Fruit fly (Drosophila melanogaster): ENCODE measurements around the gene CG7236.

Gene CG7236

dm6 chr2L:5723859-5724475, 17.8 kb downstream of the CG7236 start:
- TF ChIP-seq Clk (GFP tag; optimal IDR thresholded peaks at IDR 0.05), result no peak
- TF ChIP-seq ovo (GFP tag; optimal IDR thresholded peaks at IDR 0.05), result no peak

dm6 chr2L:5724521-5725023, 18.4 kb downstream of the CG7236 start, which contains the start of gene CG11030:
CG11030 (plus strand) TSS chr2L:5724656.
- TF ChIP-seq cic (GFP tag; optimal IDR thresholded peaks at IDR 0.05) (peak; percentile 44), Mnt (GFP tag; optimal IDR thresholded peaks at IDR 0.05) (peak; percentile 94), Crg-1 (GFP tag; optimal IDR thresholded peaks at IDR 0.05) (peak; percentile 42), ovo (GFP tag; optimal IDR thresholded peaks at IDR 0.05) (peak; percentile 24), CG1620 (GFP tag; optimal IDR thresholded peaks at IDR 0.05) (peak; percentile 20), bab1 (GFP tag; optimal IDR thresholded peaks at IDR 0.05) (peak; percentile 28), CG7045 (GFP tag; optimal IDR thresholded peaks at IDR 0.05) (no peak), CG33017 (tag; optimal IDR thresholded peaks at IDR 0.05) (no peak), kay (GFP tag; ENCODE audit: borderline replicate concordance) (no peak), tj (GFP tag; optimal IDR thresholded peaks at IDR 0.05) (peak; percentile 82), CG12768 (GFP tag; optimal IDR thresholded peaks at IDR 0.05) (no peak), CG11617 (GFP tag; optimal IDR thresholded peaks at IDR 0.05) (no peak)

dm6 chr2L:5726049-5726448, 19.9 kb downstream of the CG7236 start:
- TF ChIP-seq Crg-1 (GFP tag; optimal IDR thresholded peaks at IDR 0.05) (no peak), CG7101 (tag; optimal IDR thresholded peaks at IDR 0.05) (no peak), CG7045 (GFP tag; optimal IDR thresholded peaks at IDR 0.05) (no peak), Mnt (GFP tag; optimal IDR thresholded peaks at IDR 0.05) (no peak), bab1 (GFP tag; optimal IDR thresholded peaks at IDR 0.05) (no peak), toe (GFP tag; optimal IDR thresholded peaks at IDR 0.05) (no peak), kay (GFP tag; ENCODE audit: borderline replicate concordance) (no peak), cnc (optimal IDR thresholded peaks at IDR 0.05) (no peak), CG33017 (tag; optimal IDR thresholded peaks at IDR 0.05) (no peak), CG11617 (GFP tag; optimal IDR thresholded peaks at IDR 0.05) (no peak), Clk (GFP tag; optimal IDR thresholded peaks at IDR 0.05) (no peak), CG1620 (GFP tag; optimal IDR thresholded peaks at IDR 0.05) (no peak)

dm6 chr2L:5728711-5729110, 22.5 kb downstream of the CG7236 start, which contains the start of gene CG14006:
CG14006 (minus strand) TSS chr2L:5728811.
- TF ChIP-seq Mnt (GFP tag; optimal IDR thresholded peaks at IDR 0.05), result no peak
- TF ChIP-seq CG33017 (tag; optimal IDR thresholded peaks at IDR 0.05), result no peak
- no peak for TF ChIP-seq Crg-1 (GFP tag; optimal IDR thresholded peaks at IDR 0.05)
- TF ChIP-seq ovo (GFP tag; optimal IDR thresholded peaks at IDR 0.05), result no peak
- no peak for TF ChIP-seq CG7045 (GFP tag; optimal IDR thresholded peaks at IDR 0.05)
- no peak for TF ChIP-seq cnc (optimal IDR thresholded peaks at IDR 0.05)
- TF ChIP-seq tj (GFP tag; optimal IDR thresholded peaks at IDR 0.05), result no peak
- no peak for TF ChIP-seq bab1 (GFP tag; optimal IDR thresholded peaks at IDR 0.05)
- TF ChIP-seq Hr96 (GFP tag; optimal IDR thresholded peaks at IDR 0.05), result no peak
- no peak for TF ChIP-seq kay (GFP tag; ENCODE audit: borderline replicate concordance)
- no peak for TF ChIP-seq CG1620 (GFP tag; optimal IDR thresholded peaks at IDR 0.05)
- TF ChIP-seq CG5204 (GFP tag; optimal IDR thresholded peaks at IDR 0.05), result no peak
- TF ChIP-seq Clk (GFP tag; optimal IDR thresholded peaks at IDR 0.05), result no peak
- TF ChIP-seq cic (GFP tag; optimal IDR thresholded peaks at IDR 0.05), result no peak
- TF ChIP-seq CG11617 (GFP tag; optimal IDR thresholded peaks at IDR 0.05), result no peak
- TF ChIP-seq toe (GFP tag; optimal IDR thresholded peaks at IDR 0.05), result no peak
- TF ChIP-seq CG7101 (tag; optimal IDR thresholded peaks at IDR 0.05), result no peak

dm6 chr2L:5730432-5730831, 24.3 kb downstream of the CG7236 start:
- TF ChIP-seq CG5204 (GFP tag; optimal IDR thresholded peaks at IDR 0.05) (no peak), Mnt (GFP tag; optimal IDR thresholded peaks at IDR 0.05) (no peak), tj (GFP tag; optimal IDR thresholded peaks at IDR 0.05) (no peak), CG7101 (tag; optimal IDR thresholded peaks at IDR 0.05) (no peak), CG11617 (GFP tag; optimal IDR thresholded peaks at IDR 0.05) (no peak), CG33017 (tag; optimal IDR thresholded peaks at IDR 0.05) (no peak), CG1620 (GFP tag; optimal IDR thresholded peaks at IDR 0.05) (no peak), cic (GFP tag; optimal IDR thresholded peaks at IDR 0.05) (no peak), kay (GFP tag; ENCODE audit: borderline replicate concordance) (no peak), toe (GFP tag; optimal IDR thresholded peaks at IDR 0.05) (no peak), CG12768 (GFP tag; optimal IDR thresholded peaks at IDR 0.05) (no peak), Crg-1 (GFP tag; optimal IDR thresholded peaks at IDR 0.05) (no peak), cnc (optimal IDR thresholded peaks at IDR 0.05) (no peak), pad (GFP tag; optimal IDR thresholded peaks at IDR 0.05) (no peak), CG14711 (tag; optimal IDR thresholded peaks at IDR 0.05) (no peak), bab1 (GFP tag; optimal IDR thresholded peaks at IDR 0.05) (no peak), ovo (GFP tag; optimal IDR thresholded peaks at IDR 0.05) (no peak), CG7045 (GFP tag; optimal IDR thresholded peaks at IDR 0.05) (no peak), Clk (GFP tag; optimal IDR thresholded peaks at IDR 0.05) (no peak), Hr96 (GFP tag; optimal IDR thresholded peaks at IDR 0.05) (no peak)

- peak; percentile 10 for TF ChIP-seq tj (GFP tag; optimal IDR thresholded peaks at IDR 0.05)
- TF ChIP-seq CG1620 (GFP tag; optimal IDR thresholded peaks at IDR 0.05), result no peak
- TF ChIP-seq ovo (GFP tag; optimal IDR thresholded peaks at IDR 0.05), result no peak
These were observed 34.6 kb downstream of the CG7236 start for dm6 chr2L:5740740-5741139.

dm6 chr2L:5741144-5741543, 35.0 kb downstream of the CG7236 start, which contains the start of gene CG11147:
CG11147 (minus strand) TSS chr2L:5741244.
- no peak for TF ChIP-seq Hr96 (GFP tag; optimal IDR thresholded peaks at IDR 0.05)
- TF ChIP-seq Clk (GFP tag; optimal IDR thresholded peaks at IDR 0.05), result no peak
- no peak for TF ChIP-seq toe (GFP tag; optimal IDR thresholded peaks at IDR 0.05)
- TF ChIP-seq CG12768 (GFP tag; optimal IDR thresholded peaks at IDR 0.05), result no peak
- TF ChIP-seq cnc (optimal IDR thresholded peaks at IDR 0.05), result no peak
